Fruit fly (Drosophila melanogaster) whole organism, embryonic: Measurements from ENCODE around the gene fd96Ca.
"Not testable (repeated sequence)": the region's sequence is repeated elsewhere in the genome, so short reads cannot be mapped to it uniquely, and the experiment has no call there.

Experiments
- C15 ChIP-seq: fragments of 200-800 bp; sonication (Bioruptor generic); IDR thresholded peaks from 3 replicates; pipeline ENCODE4 v1.3.6; 2022; ENCODE audit warnings: missing biosample characterization, missing genetic modification characterization
- CG10209 ChIP-seq: fragments of 200-800 bp; sonication (Bioruptor generic); optimal IDR thresholded peaks from 3 replicates; lab custom pipeline; 2017; ENCODE audit warnings: missing biosample characterization, mild to moderate bottlenecking, missing genetic modification characterization, missing genetic modification reagents
- CG12659 ChIP-seq: fragments of 200-800 bp; sonication (Bioruptor generic); optimal IDR thresholded peaks from 3 replicates; lab custom pipeline; 2017; ENCODE audit warnings: mild to moderate bottlenecking, missing biosample characterization, missing genetic modification reagents, missing genetic modification characterization
- CG15011 ChIP-seq: fragments of 200-800 bp; sonication (Bioruptor generic); optimal IDR thresholded peaks from 3 replicates; lab custom pipeline; 2018; ENCODE audit warnings: missing biosample characterization, mild to moderate bottlenecking, missing genetic modification characterization
- CG17361 ChIP-seq: fragments of 200-800 bp; sonication (Bioruptor generic); IDR thresholded peaks from 3 replicates; pipeline ENCODE4 v1.3.6; 2022; ENCODE audit warnings: missing biosample characterization, missing genetic modification characterization
- CG17385 ChIP-seq: fragments of 200-800 bp; sonication (Bioruptor generic); optimal IDR thresholded peaks from 3 replicates; lab custom pipeline; 2018; ENCODE audit warnings: missing biosample characterization, mild to moderate bottlenecking, missing genetic modification characterization
- CG34224 ChIP-seq: fragments of 200-800 bp; sonication (Bioruptor generic); IDR thresholded peaks from 3 replicates; pipeline ENCODE4 v1.3.6; 2022; ENCODE audit warnings: missing biosample characterization, missing genetic modification characterization; ENCODE audit not compliant: partially characterized antibody
- CG4328 ChIP-seq: fragments of 200-800 bp; sonication (Bioruptor generic); optimal IDR thresholded peaks from 3 replicates; lab custom pipeline; 2017; ENCODE audit warnings: missing biosample characterization, missing genetic modification reagents, missing genetic modification characterization
- CG5245 ChIP-seq: fragments of 200-800 bp; sonication (Bioruptor generic); optimal IDR thresholded peaks from 3 replicates; lab custom pipeline; 2016; ENCODE audit warnings: missing biosample characterization, missing genetic modification characterization
- CG5953 ChIP-seq: fragments of 200-800 bp; sonication (Bioruptor generic); IDR thresholded peaks from 2 replicates; pipeline ENCODE4 v1.3.6; 2022; ENCODE audit warnings: missing biosample characterization, missing genetic modification characterization
- CG7357 ChIP-seq: fragments of 200-800 bp; sonication (Bioruptor generic); IDR thresholded peaks from 3 replicates; pipeline ENCODE4 v1.3.6; 2022; ENCODE audit warnings: missing biosample characterization, missing genetic modification characterization
- CG7372 ChIP-seq: fragments of 200-800 bp; sonication (Bioruptor generic); IDR thresholded peaks from 2 replicates; pipeline ENCODE4 v1.3.6; 2022; ENCODE audit warnings: missing biosample characterization, missing genetic modification characterization
- CG9609 ChIP-seq: fragments of 200-800 bp; sonication (Bioruptor generic); optimal IDR thresholded peaks from 3 replicates; lab custom pipeline; 2016; ENCODE audit warnings: missing biosample characterization, missing genetic modification characterization
- CG9727 ChIP-seq: fragments of 200-800 bp; sonication (Bioruptor generic); optimal IDR thresholded peaks from 3 replicates; lab custom pipeline; 2017; ENCODE audit warnings: missing biosample characterization, mild to moderate bottlenecking, missing genetic modification characterization
- CG9817 ChIP-seq: fragments of 200-800 bp; sonication (Bioruptor generic); optimal IDR thresholded peaks from 2 replicates; lab custom pipeline; 2018; ENCODE audit warnings: missing biosample characterization, mild to moderate bottlenecking, missing genetic modification characterization, moderate library complexity
- H2.0 ChIP-seq: fragments of 200-800 bp; sonication (Bioruptor generic); IDR thresholded peaks from 2 replicates; pipeline ENCODE4 v1.3.6; 2022; ENCODE audit warnings: missing biosample characterization, missing genetic modification characterization
- HLH4C ChIP-seq: fragments of 200-800 bp; sonication (Bioruptor generic); IDR thresholded peaks from 3 replicates; pipeline ENCODE4 v1.3.6; 2022; ENCODE audit warnings: missing biosample characterization, missing genetic modification characterization; ENCODE audit not compliant: partially characterized antibody
- HLHmδ ChIP-seq: fragments of 200-800 bp; sonication (Bioruptor generic); optimal IDR thresholded peaks from 2 replicates; lab custom pipeline; 2018; ENCODE audit warnings: missing biosample characterization, mild to moderate bottlenecking, missing genetic modification characterization, moderate library complexity
- Meics ChIP-seq: fragments of 200-800 bp; sonication (Bioruptor generic); optimal IDR thresholded peaks from 2 replicates; lab custom pipeline; 2017; ENCODE audit warnings: missing biosample characterization, mild to moderate bottlenecking, missing genetic modification characterization
- Mrtf ChIP-seq: fragments of 200-800 bp; sonication (Bioruptor generic); IDR thresholded peaks from 3 replicates; pipeline ENCODE4 v1.3.6; 2022; ENCODE audit warnings: missing biosample characterization, missing genetic modification characterization
- Oaz ChIP-seq: fragments of 200-800 bp; sonication (Bioruptor generic); IDR thresholded peaks from 2 replicates; pipeline ENCODE4 v1.3.6; 2022; ENCODE audit warnings: missing biosample characterization, missing genetic modification characterization
- Ptx1 ChIP-seq: fragments of 200-800 bp; sonication (Bioruptor generic); IDR thresholded peaks from 2 replicates; pipeline ENCODE4 v1.3.6; 2022; ENCODE audit warnings: missing biosample characterization, missing genetic modification characterization
- Usf ChIP-seq: fragments of 200-800 bp; sonication (Bioruptor generic); optimal IDR thresholded peaks from 2 replicates; lab custom pipeline; 2017; ENCODE audit warnings: missing genotype, missing biosample characterization, missing genetic modification characterization
- YL-1 ChIP-seq: fragments of 200-800 bp; sonication (Bioruptor generic); optimal IDR thresholded peaks from 3 replicates; lab custom pipeline; 2017; ENCODE audit warnings: missing biosample characterization, mild to moderate bottlenecking, missing genetic modification characterization
- bcd ChIP-seq: fragments of 200-800 bp; sonication (Bioruptor generic); optimal IDR thresholded peaks from 2 replicates; lab custom pipeline; 2017; ENCODE audit warnings: missing biosample characterization, mild to moderate bottlenecking, missing genetic modification characterization
- caup ChIP-seq: fragments of 200-800 bp; sonication (Bioruptor generic); optimal IDR thresholded peaks from 3 replicates; lab custom pipeline; 2017; ENCODE audit warnings: missing biosample characterization, mild to moderate bottlenecking, missing genetic modification characterization, moderate library complexity; ENCODE audit not compliant: severe bottlenecking
- chm ChIP-seq: fragments of 200-800 bp; sonication (Bioruptor generic); IDR thresholded peaks from 2 replicates; pipeline ENCODE4 v1.3.6; 2022; ENCODE audit warnings: missing biosample characterization, missing genetic modification characterization
- danr ChIP-seq: fragments of 200-800 bp; sonication (Bioruptor generic); IDR thresholded peaks from 2 replicates; pipeline ENCODE4 v1.3.6; 2022; ENCODE audit warnings: missing biosample characterization, missing genetic modification characterization
- dmrt11E ChIP-seq: fragments of 200-800 bp; sonication (Bioruptor generic); optimal IDR thresholded peaks from 3 replicates; lab custom pipeline; 2018; ENCODE audit warnings: missing biosample characterization, mild to moderate bottlenecking, missing genetic modification characterization, moderate library complexity
- fd3F ChIP-seq: fragments of 200-800 bp; sonication (Bioruptor generic); optimal IDR thresholded peaks from 2 replicates; lab custom pipeline; 2018; ENCODE audit warnings: missing biosample characterization, mild to moderate bottlenecking, missing genetic modification characterization, moderate library complexity
- gem ChIP-seq: fragments of 200-800 bp; sonication (Bioruptor generic); optimal IDR thresholded peaks from 2 replicates; lab custom pipeline; 2019; ENCODE audit warnings: missing biosample characterization, mild to moderate bottlenecking, missing genetic modification characterization, moderate library complexity
- gsb ChIP-seq: fragments of 200-800 bp; sonication (Bioruptor generic); IDR thresholded peaks from 2 replicates; pipeline ENCODE4 v1.3.6; 2022; ENCODE audit warnings: missing biosample characterization, missing genetic modification characterization
- gsb-n ChIP-seq: fragments of 200-800 bp; sonication (Bioruptor generic); optimal IDR thresholded peaks from 3 replicates; lab custom pipeline; 2018; ENCODE audit warnings: missing biosample characterization, mild to moderate bottlenecking, missing genetic modification characterization
- hb ChIP-seq: fragments of 200-800 bp; sonication (Bioruptor generic); IDR thresholded peaks from 3 replicates; pipeline ENCODE4 v1.3.6; 2022; ENCODE audit warnings: missing biosample characterization, missing genetic modification characterization; ENCODE audit not compliant: partially characterized antibody
- klu ChIP-seq: fragments of 200-800 bp; sonication (Bioruptor generic); IDR thresholded peaks from 2 replicates; pipeline ENCODE4 v1.3.6; 2022; ENCODE audit warnings: missing biosample characterization, missing genetic modification characterization
- lmd ChIP-seq: fragments of 200-800 bp; sonication (Bioruptor generic); IDR thresholded peaks from 2 replicates; pipeline ENCODE4 v1.3.6; 2022; ENCODE audit warnings: missing biosample characterization, missing genetic modification characterization
- lov ChIP-seq, 2 experiments: fragments of 200-800 bp in 1 of 2; fragments of >200 bp in 1 of 2; sonication (Bioruptor generic) in 1 of 2; IDR thresholded peaks in 1 of 2; optimal IDR thresholded peaks in 1 of 2; 2 replicates in 1 of 2; 3 replicates in 1 of 2; pipeline versions ENCODE4 v1.3.6 to Lab custom; 2017 to 2022; ENCODE audit warnings: missing biosample characterization in 1 of 2, missing genetic modification characterization in 1 of 2
- mld ChIP-seq: fragments of 200-800 bp; sonication (Bioruptor generic); IDR thresholded peaks from 3 replicates; pipeline ENCODE4 v1.3.6; 2022; ENCODE audit warnings: missing biosample characterization, missing genetic modification characterization; ENCODE audit not compliant: partially characterized antibody
- otp ChIP-seq: fragments of 200-800 bp; sonication (Bioruptor generic); IDR thresholded peaks from 3 replicates; pipeline ENCODE4, ENCODE4 v1.3.6; 2022; ENCODE audit warnings: missing biosample characterization, missing genetic modification characterization
- p53 ChIP-seq: fragments of 200-800 bp; sonication (Bioruptor generic); optimal IDR thresholded peaks from 2 replicates; lab custom pipeline; 2016; ENCODE audit warnings: missing biosample characterization, missing genetic modification characterization
- pan ChIP-seq, 4 experiments: fragments of >200 bp in 3 of 4; fragments of 200-800 bp in 1 of 4; sonication (Bioruptor generic) in 1 of 4; optimal IDR thresholded peaks in 3 of 4; IDR thresholded peaks in 1 of 4; 2 replicates each; pipeline versions ENCODE4 v1.3.6 to Lab custom; 2017 to 2022; ENCODE audit warnings: missing biosample characterization in 2 of 4, missing genetic modification characterization in 2 of 4, mixed read lengths in 1 of 4
- phol ChIP-seq: fragments of 200-800 bp; sonication (Bioruptor generic); optimal IDR thresholded peaks from 3 replicates; lab custom pipeline; 2018; ENCODE audit warnings: missing biosample characterization, mild to moderate bottlenecking, missing genetic modification characterization, moderate library complexity
- pzg ChIP-seq: fragments of 200-800 bp; sonication (Bioruptor generic); optimal IDR thresholded peaks from 3 replicates; lab custom pipeline; 2018; ENCODE audit warnings: missing biosample characterization, mild to moderate bottlenecking, missing genetic modification characterization, moderate library complexity
- sc ChIP-seq, 3 experiments: fragments of >200 bp in 2 of 3; fragments of 200-800 bp in 1 of 3; sonication (Bioruptor generic) in 1 of 3; optimal IDR thresholded peaks; 2 replicates in 2 of 3; 3 replicates in 1 of 3; lab custom pipeline; 2017; ENCODE audit warnings: mild to moderate bottlenecking in 1 of 3, missing biosample characterization in 1 of 3, missing genetic modification characterization in 1 of 3, missing genetic modification reagents in 1 of 3
- scrt ChIP-seq: fragments of 200-800 bp; sonication (Bioruptor generic); optimal IDR thresholded peaks from 2 replicates; lab custom pipeline; 2018; ENCODE audit warnings: missing biosample characterization, mild to moderate bottlenecking, missing genetic modification characterization, moderate library complexity
- sim ChIP-seq: fragments of 200-800 bp; sonication (Bioruptor generic); IDR thresholded peaks from 2 replicates; pipeline ENCODE4 v1.3.6; 2022; ENCODE audit warnings: missing biosample characterization, missing genetic modification characterization
- tio ChIP-seq: fragments of 200-800 bp; sonication (Bioruptor generic); optimal IDR thresholded peaks from 2 replicates; lab custom pipeline; 2017; ENCODE audit warnings: missing biosample characterization, missing genetic modification characterization, inconsistent platforms

Gene fd96Ca

DNA sequence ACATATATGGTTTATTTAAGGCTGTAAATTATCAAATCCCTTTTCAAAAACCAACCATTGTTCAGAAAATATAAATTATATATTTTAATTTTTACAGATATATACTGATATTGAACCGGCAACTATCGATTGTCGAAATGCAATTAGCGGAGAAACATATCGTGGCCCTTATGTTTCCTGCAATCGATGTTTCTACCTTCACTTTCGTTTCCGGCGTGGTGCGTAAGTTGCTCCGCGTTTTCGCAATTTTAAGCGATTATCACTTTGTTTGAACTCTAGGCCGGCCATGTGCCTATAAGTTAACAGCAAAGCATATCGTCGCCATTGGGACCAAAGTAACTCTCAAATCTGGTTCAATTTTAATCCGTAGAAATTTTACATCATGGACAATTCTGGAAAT, 40.8 kb downstream of the fd96Ca start, which contains the start of gene vig2 (continued):
- TF ChIP-seq HLHmδ (GFP tag; lab: Kevin White, UChicago) (peak; percentile 72), lmd (GFP tag; lab: Robert Waterston, UW) (peak; percentile 71; the same call in 1 of the 2 replicates), sim (GFP tag; lab: Robert Waterston, UW) (peak; percentile 54; the same call in 1 of the 2 replicates), Oaz (peak; percentile 70), CG17385 (GFP tag; lab: Kevin White, UChicago) (peak; percentile 60), chm (GFP tag; lab: Robert Waterston, UW) (peak; percentile 93), gem (peak; percentile 13), scrt (GFP tag; lab: Kevin White, UChicago) (peak; percentile 39), lov (GFP tag; IDR thresholded peaks at IDR 0.05; lab: Robert Waterston, UW) (peak; percentile 90; the same call in 2 of the 3 replicates), HLH4C (peak; percentile 73), CG34224 (peak; percentile 64; the same call in 2 of the 3 replicates), CG10209 (GFP tag; lab: Kevin White, UChicago) (peak; percentile 59), hb (GFP tag; lab: Robert Waterston, UW) (peak; percentile 85), dmrt11E (tag; lab: Kevin White, UChicago) (peak; percentile 17), CG5245 (GFP tag; lab: Kevin White, UChicago) (peak; percentile 32), Meics (GFP tag; lab: Kevin White, UChicago) (peak; percentile 74), pzg (GFP tag; lab: Kevin White, UChicago) (peak; percentile 31), H2.0 (GFP tag; lab: Robert Waterston, UW) (peak; percentile 85), mld (GFP tag; lab: Robert Waterston, UW) (peak; percentile 91), otp (GFP tag; lab: Robert Waterston, UW) (peak; percentile 87), tio (GFP tag; lab: Kevin White, UChicago) (peak; percentile 1), Mrtf (GFP tag; lab: Robert Waterston, UW) (peak; percentile 49; the same call in 1 of the 3 replicates), CG12659 (GFP tag; lab: Kevin White, UChicago) (peak; percentile 44), p53 (GFP tag; lab: Kevin White, UChicago) (peak; percentile 35), YL-1 (GFP tag; lab: Kevin White, UChicago) (peak; percentile 36), gsb (GFP tag; lab: Robert Waterston, UW) (peak; percentile 49; the same call in 1 of the 2 replicates), pan (GFP tag; optimal IDR thresholded peaks at IDR 0.05 in 1 of 2, IDR thresholded peaks at IDR 0.05 in 1 of 2) (peak in 1 of 2 experiments; percentile 80), CG7357 (0 out of 3 replicates have a peak, but pooled peaks have one; percentile 31), CG9817 (tag; lab: Kevin White, UChicago) (peak; percentile 44), CG15011 (GFP tag; lab: Kevin White, UChicago) (peak; percentile 18), bcd (peak; percentile 72), CG7372 (GFP tag; lab: Robert Waterston, UW) (peak; percentile 63; the same call in 1 of the 2 replicates), Usf (GFP tag; lab: Kevin White, UChicago) (peak; percentile 39), C15 (GFP tag; lab: Robert Waterston, UW) (0 out of 3 replicates have a peak, but pooled peaks have one; percentile 63), phol (tag; lab: Kevin White, UChicago) (peak; percentile 39), caup (peak; percentile 73), fd3F (peak; percentile 57), CG9727 (peak; percentile 72), CG17361 (GFP tag; lab: Robert Waterston, UW) (peak; percentile 67; the same call in 2 of the 3 replicates), CG4328 (GFP tag; lab: Kevin White, UChicago) (peak; percentile 17), CG9609 (peak; percentile 30), sc (GFP tag; optimal IDR thresholded peaks at IDR 0.05; lab: Kevin White, UChicago) (peak; percentile 3), klu (GFP tag; lab: Robert Waterston, UW) (0 out of 2 replicates have a peak, but pooled peaks have one; percentile 38), danr (0 out of 2 replicates have a peak, but pooled peaks have one; percentile 8), gsb-n (peak; percentile 6), CG5953 (GFP tag; lab: Robert Waterston, UW) (peak; percentile 81), Ptx1 (GFP tag; lab: Robert Waterston, UW) (peak; percentile 70)
- TF ChIP-seq lov, pan, sc (optimal IDR thresholded peaks at IDR 0.05; lab: Kevin White, UChicago): not testable (repeated sequence)
